Fruit fly (Drosophila melanogaster) whole organism, prepupa: ENCODE results near the gene CG8135.

Experiments used
- Blimp-1 ChIP-seq: fragments of 200-800 bp; sonication (Bioruptor generic); optimal IDR thresholded peaks from 3 replicates; lab custom pipeline; 2017; ENCODE audit warnings: missing biosample characterization, missing genetic modification characterization, mild to moderate bottlenecking, moderate library complexity, missing genetic modification reagents
- CG10669 ChIP-seq: fragments of 200-800 bp; sonication (Bioruptor generic); optimal IDR thresholded peaks from 3 replicates; lab custom pipeline; 2018; ENCODE audit warnings: missing biosample characterization, mild to moderate bottlenecking, missing genetic modification characterization, moderate library complexity
- CG11294 ChIP-seq: fragments of 200-800 bp; sonication (Bioruptor generic); IDR thresholded peaks from 2 replicates; pipeline ENCODE4 v1.3.6; 2022; ENCODE audit warnings: missing biosample characterization, missing genetic modification characterization
- CG11762 ChIP-seq: fragments of 200-800 bp; sonication (Bioruptor generic); optimal IDR thresholded peaks from 3 replicates; lab custom pipeline; 2016; ENCODE audit warnings: missing biosample characterization, missing genetic modification characterization; ENCODE audit not compliant: insufficient read depth
- CG1621 ChIP-seq: fragments of 200-800 bp; sonication (Bioruptor generic); optimal IDR thresholded peaks from 3 replicates; lab custom pipeline; 2018; ENCODE audit warnings: missing biosample characterization, mild to moderate bottlenecking, missing genetic modification characterization
- CG16779 ChIP-seq: fragments of 200-800 bp; sonication (Bioruptor generic); optimal IDR thresholded peaks from 3 replicates; lab custom pipeline; 2017; ENCODE audit warnings: missing biosample characterization, mild to moderate bottlenecking, missing genetic modification characterization
- CG3032 ChIP-seq: fragments of 200-800 bp; optimal IDR thresholded peaks from 2 replicates; lab custom pipeline; 2019; ENCODE audit warnings: missing biosample characterization, mild to moderate bottlenecking, missing genetic modification characterization, moderate library complexity
- CG32006 ChIP-seq: fragments of 200-800 bp; sonication (Bioruptor generic); optimal IDR thresholded peaks from 3 replicates; lab custom pipeline; 2017; ENCODE audit warnings: missing biosample characterization, mild to moderate bottlenecking, missing genetic modification characterization
- CG34406 ChIP-seq: fragments of 200-800 bp; sonication (Bioruptor generic); optimal IDR thresholded peaks from 3 replicates; lab custom pipeline; 2016; ENCODE audit warnings: missing biosample characterization, missing genetic modification characterization
- CG3919 ChIP-seq: fragments of 200-800 bp; sonication (Bioruptor generic); optimal IDR thresholded peaks from 3 replicates; lab custom pipeline; 2016; ENCODE audit warnings: missing biosample characterization, missing genetic modification characterization
- CG4318 ChIP-seq: fragments of 200-800 bp; sonication (Bioruptor generic); optimal IDR thresholded peaks from 3 replicates; lab custom pipeline; 2017; ENCODE audit warnings: missing biosample characterization, mild to moderate bottlenecking, missing genetic modification characterization
- CG6163 ChIP-seq: fragments of 200-800 bp; sonication (Bioruptor generic); IDR thresholded peaks from 3 replicates; pipeline ENCODE4 v1.3.6; 2022; ENCODE audit warnings: missing biosample characterization, missing genetic modification characterization
- CG6276 ChIP-seq: fragments of 200-800 bp; sonication (Bioruptor generic); optimal IDR thresholded peaks from 2 replicates; lab custom pipeline; 2017; ENCODE audit warnings: missing biosample characterization, mild to moderate bottlenecking, missing genetic modification characterization
- CG6792 ChIP-seq: fragments of 200-800 bp; sonication (Bioruptor generic); optimal IDR thresholded peaks from 3 replicates; lab custom pipeline; 2016; ENCODE audit warnings: missing biosample characterization, missing genetic modification characterization
- CG6854 ChIP-seq: fragments of 200-800 bp; sonication (Bioruptor generic); optimal IDR thresholded peaks from 2 replicates; lab custom pipeline; 2017; ENCODE audit warnings: missing biosample characterization, mild to moderate bottlenecking, missing genetic modification characterization
- CG8119 ChIP-seq: fragments of 200-800 bp; sonication (Bioruptor generic); IDR thresholded peaks from 3 replicates; pipeline ENCODE4 v1.3.6; 2022; ENCODE audit warnings: missing biosample characterization, missing genetic modification characterization
- Eip75B ChIP-seq: fragments of 200-800 bp; sonication (Bioruptor generic); optimal IDR thresholded peaks from 3 replicates; lab custom pipeline; 2016; ENCODE audit warnings: missing biosample characterization, missing genetic modification characterization
- Eip78C ChIP-seq: fragments of 200-800 bp; sonication (Bioruptor generic); peaks from one replicate; lab custom pipeline; 2016; ENCODE audit warnings: missing biosample characterization, missing genetic modification characterization
- Eip93F ChIP-seq: fragments of 200-800 bp; sonication (Bioruptor generic); optimal IDR thresholded peaks from 2 replicates; lab custom pipeline; 2016; ENCODE audit warnings: missing biosample characterization, mild to moderate bottlenecking, missing genetic modification characterization
- Ets21C ChIP-seq: fragments of 200-800 bp; sonication (Bioruptor generic); optimal IDR thresholded peaks from 3 replicates; lab custom pipeline; 2016; ENCODE audit warnings: missing biosample characterization, missing genetic modification characterization
- Gug ChIP-seq: fragments of 200-800 bp; sonication (Bioruptor generic); IDR thresholded peaks from 2 replicates; pipeline ENCODE4 v1.3.6; 2022; ENCODE audit warnings: missing biosample characterization, missing genetic modification characterization
- Hr38 ChIP-seq: sonication (Bioruptor generic); optimal IDR thresholded peaks from 2 replicates; lab custom pipeline; 2016; ENCODE audit warnings: missing biosample characterization, missing genetic modification characterization
- Hr4 ChIP-seq: fragments of 200-800 bp; sonication (Bioruptor generic); optimal IDR thresholded peaks from 3 replicates; lab custom pipeline; 2016; ENCODE audit warnings: missing biosample characterization, missing genetic modification characterization
- Lpt ChIP-seq: fragments of 200-800 bp; sonication (Bioruptor generic); optimal IDR thresholded peaks from 3 replicates; lab custom pipeline; 2016; ENCODE audit warnings: missing biosample characterization, missing genetic modification characterization
- Smox ChIP-seq: fragments of 200-800 bp; sonication (Bioruptor generic); optimal IDR thresholded peaks from 3 replicates; lab custom pipeline; 2016; ENCODE audit warnings: missing biosample characterization, missing genetic modification characterization
- Sox102F ChIP-seq: fragments of 200-800 bp; sonication (Bioruptor generic); optimal IDR thresholded peaks from 2 replicates; lab custom pipeline; 2016; ENCODE audit warnings: missing biosample characterization, mild to moderate bottlenecking, missing genetic modification characterization
- achi ChIP-seq: fragments of 200-800 bp; sonication (Bioruptor generic); optimal IDR thresholded peaks from 3 replicates; lab custom pipeline; 2016; ENCODE audit warnings: missing biosample characterization, missing genetic modification characterization
- acj6 ChIP-seq: fragments of 200-800 bp; sonication (Bioruptor generic); optimal IDR thresholded peaks from 3 replicates; lab custom pipeline; 2016; ENCODE audit warnings: missing biosample characterization, missing genetic modification characterization
- dac ChIP-seq: fragments of 200-800 bp; sonication (Bioruptor generic); optimal IDR thresholded peaks from 2 replicates; lab custom pipeline; 2017; ENCODE audit warnings: missing biosample characterization, mild to moderate bottlenecking, missing genetic modification characterization
- dsx ChIP-seq: fragments of 200-800 bp; optimal IDR thresholded peaks from 3 replicates; lab custom pipeline; 2019; ENCODE audit warnings: missing biosample characterization, mild to moderate bottlenecking, missing genetic modification characterization, moderate library complexity; ENCODE audit not compliant: poor library complexity, severe bottlenecking
- esn ChIP-seq: fragments of 200-800 bp; sonication (Bioruptor generic); optimal IDR thresholded peaks from 2 replicates; lab custom pipeline; 2016; ENCODE audit warnings: missing biosample characterization, mild to moderate bottlenecking, missing genetic modification characterization, moderate library complexity
- fd59A ChIP-seq: fragments of 200-800 bp; sonication (Bioruptor generic); optimal IDR thresholded peaks from 2 replicates; lab custom pipeline; 2017; ENCODE audit warnings: missing biosample characterization, mild to moderate bottlenecking, missing genetic modification characterization, missing genetic modification reagents
- fkh ChIP-seq: fragments of 200-800 bp; sonication (Bioruptor generic); optimal IDR thresholded peaks from 3 replicates; lab custom pipeline; 2017; ENCODE audit warnings: missing biosample characterization, mild to moderate bottlenecking, missing genetic modification characterization, moderate library complexity
- lz ChIP-seq: fragments of 200-800 bp; sonication (Bioruptor generic); optimal IDR thresholded peaks from 3 replicates; lab custom pipeline; 2016; ENCODE audit warnings: missing biosample characterization, missing genetic modification characterization
- net ChIP-seq: fragments of 200-800 bp; sonication (Bioruptor generic); optimal IDR thresholded peaks from 3 replicates; lab custom pipeline; 2016; ENCODE audit warnings: missing biosample characterization, missing genetic modification characterization
- pdm3 ChIP-seq: fragments of 200-800 bp; sonication (Bioruptor generic); optimal IDR thresholded peaks from 3 replicates; lab custom pipeline; 2016; ENCODE audit warnings: missing biosample characterization, missing genetic modification characterization
- salr ChIP-seq, 2 experiments: fragments of 200-800 bp; sonication (Bioruptor generic); optimal IDR thresholded peaks; 3 replicates each; lab custom pipeline; 2016 to 2018; ENCODE audit warnings: missing biosample characterization in 2 of 2, missing genetic modification characterization in 2 of 2, mild to moderate bottlenecking in 1 of 2
- spab ChIP-seq: fragments of 200-800 bp; sonication (Bioruptor generic); optimal IDR thresholded peaks from 2 replicates; lab custom pipeline; 2017; ENCODE audit warnings: missing biosample characterization, mild to moderate bottlenecking, missing genetic modification characterization, missing genetic modification reagents
- svp ChIP-seq: fragments of 200-800 bp; sonication (Bioruptor generic); peaks from one replicate; lab custom pipeline; 2016; ENCODE audit warnings: missing biosample characterization, missing genetic modification characterization
- vri ChIP-seq: fragments of 200-800 bp; sonication (Bioruptor generic); optimal IDR thresholded peaks from 3 replicates; lab custom pipeline; 2016; ENCODE audit warnings: missing biosample characterization, mild to moderate bottlenecking, missing genetic modification characterization

Gene CG8135

DNA sequence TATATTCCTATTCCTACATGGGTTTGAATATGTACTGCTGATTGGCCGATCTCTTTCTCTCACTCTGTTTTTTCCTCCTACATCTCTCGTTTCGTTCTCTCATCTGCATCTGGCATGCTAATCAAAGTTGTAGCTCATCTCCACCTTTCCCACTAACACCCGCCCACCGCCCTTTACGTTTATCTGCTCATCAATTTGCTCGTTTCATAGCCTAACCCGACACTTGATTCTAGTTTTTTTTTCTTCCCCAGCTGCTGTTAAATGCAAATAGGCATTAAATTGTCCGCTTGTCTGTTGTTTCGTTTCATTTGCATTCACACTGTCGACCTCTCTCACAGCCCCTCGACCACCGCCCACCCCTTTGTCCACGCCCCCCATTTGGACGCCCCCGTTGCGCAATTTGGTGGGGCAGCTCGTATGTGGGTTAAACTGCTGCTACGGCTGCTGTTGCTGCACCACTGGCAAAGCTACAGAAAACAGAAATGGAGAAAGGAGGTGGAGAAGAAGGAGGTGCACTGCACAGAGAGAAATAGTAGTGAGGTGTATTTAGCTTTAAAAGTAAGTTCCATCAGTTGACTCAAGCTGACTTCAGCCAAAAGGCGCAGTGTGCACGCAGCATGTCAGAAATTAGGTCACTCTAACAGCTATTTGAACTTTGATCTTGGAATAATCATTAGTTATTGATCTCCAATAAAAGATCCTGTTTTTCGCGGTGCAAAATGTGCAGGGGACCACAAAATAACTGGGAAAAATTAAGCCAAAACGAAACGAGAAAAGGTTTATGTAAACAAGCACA is 16.5 kb downstream of the CG8135 start (continued):
- TF ChIP-seq CG6792, result peak; percentile 23
- peak in 1 of 2 experiments; percentile 14 for TF ChIP-seq salr (GFP tag; optimal IDR thresholded peaks at IDR 0.05; lab: Kevin White, UChicago)
- peak; percentile 28 for TF ChIP-seq acj6 (GFP tag; lab: Kevin White, UChicago)
- TF ChIP-seq net (GFP tag; lab: Kevin White, UChicago), result peak; percentile 46
- peak; percentile 58 for TF ChIP-seq CG6276
- TF ChIP-seq Eip75B (GFP tag; lab: Kevin White, UChicago), result peak; percentile 31
- TF ChIP-seq, all 60 proteins: peak for 34

DNA sequence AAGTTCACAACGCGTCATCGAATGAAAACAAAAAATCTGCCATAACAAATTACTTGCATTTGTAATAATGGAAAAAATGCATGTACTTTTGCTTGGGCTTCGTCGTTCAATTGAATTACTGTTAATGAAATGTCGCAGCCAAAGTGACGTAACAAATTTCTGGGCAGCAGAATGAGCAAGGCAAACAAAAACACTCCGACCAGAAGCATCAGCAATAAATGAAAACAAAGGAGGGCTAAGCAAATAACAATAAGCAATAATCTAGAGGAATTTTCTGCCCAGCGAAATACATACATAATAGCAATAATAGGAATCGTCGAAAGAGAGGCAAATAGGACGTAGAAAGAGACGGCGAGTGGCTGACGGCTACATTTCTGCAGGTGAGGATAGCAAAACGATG is 18.2 kb downstream of the CG8135 start:
- TF ChIP-seq CG34406 (GFP tag; lab: Kevin White, UChicago), result no peak
- peak; percentile 27 for TF ChIP-seq vri
- TF ChIP-seq CG16779 (tag; lab: Kevin White, UChicago), result peak; percentile 14
- peak; percentile 54 for TF ChIP-seq Eip78C (GFP tag; lab: Kevin White, UChicago)

DNA sequence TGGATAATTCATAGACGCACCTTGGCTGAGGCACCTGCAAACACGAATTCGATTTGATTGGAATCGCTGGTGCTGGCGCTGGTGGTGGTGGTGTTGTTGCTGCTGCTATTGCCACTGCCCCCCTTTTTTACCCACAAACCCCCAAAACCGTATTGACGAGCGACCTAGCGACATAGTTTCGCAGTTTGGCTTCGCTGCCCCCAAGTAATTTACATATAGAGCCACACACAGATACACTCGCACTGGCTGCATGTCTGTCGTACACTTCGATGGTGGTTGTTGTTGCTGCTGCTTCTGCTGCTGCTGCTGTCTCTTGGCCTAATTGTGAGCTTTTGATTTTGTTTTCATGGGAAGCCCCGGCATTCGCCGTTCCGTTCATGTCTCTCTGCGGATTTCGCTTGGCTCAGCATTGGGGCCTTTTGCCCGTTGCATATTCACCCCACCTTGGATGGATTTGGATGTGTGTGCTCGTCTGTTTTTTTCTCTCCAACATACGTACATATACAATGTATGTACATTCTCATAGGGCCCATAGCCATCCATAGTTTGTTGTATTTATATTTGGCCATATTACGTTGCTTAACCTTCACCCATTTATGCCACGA is 20.0 kb downstream of the CG8135 start:
- TF ChIP-seq CG8119 (GFP tag; lab: Robert Waterston, UW) (0 out of 3 replicates have a peak, but pooled peaks have one; percentile 21), dsx (GFP tag; lab: Kevin White, UChicago) (no peak), Ets21C (GFP tag; lab: Kevin White, UChicago) (no peak), Lpt (GFP tag; lab: Kevin White, UChicago) (no peak), Eip93F (GFP tag; lab: Kevin White, UChicago) (no peak)
- TF ChIP-seq, all 60 proteins: peak for 1

DNA sequence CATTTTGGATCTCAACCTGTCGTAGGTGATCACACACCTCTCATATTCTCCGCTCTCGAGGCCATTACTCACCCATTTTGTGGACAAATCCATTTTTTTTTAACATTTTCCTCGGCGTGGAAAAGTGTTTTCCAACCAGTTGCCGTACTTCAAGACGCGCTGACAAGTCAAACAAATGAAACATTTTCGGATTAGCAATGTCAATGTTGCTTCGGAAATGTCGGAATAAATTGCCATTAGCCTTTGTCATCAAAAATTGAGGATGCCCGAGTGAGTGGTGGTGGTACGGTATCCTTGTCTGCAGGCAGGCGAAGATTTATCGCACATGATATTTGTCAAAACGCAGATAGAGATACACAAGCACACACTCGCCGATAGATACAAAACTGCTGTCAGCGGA is 23.1 kb downstream of the CG8135 start:
- no peak for TF ChIP-seq Eip93F (GFP tag; lab: Kevin White, UChicago)
- TF ChIP-seq CG11294 (GFP tag; lab: Robert Waterston, UW), result no peak
- TF ChIP-seq Eip75B (GFP tag; lab: Kevin White, UChicago), result no peak
- TF ChIP-seq fkh (GFP tag; lab: Kevin White, UChicago), result peak; percentile 61

DNA sequence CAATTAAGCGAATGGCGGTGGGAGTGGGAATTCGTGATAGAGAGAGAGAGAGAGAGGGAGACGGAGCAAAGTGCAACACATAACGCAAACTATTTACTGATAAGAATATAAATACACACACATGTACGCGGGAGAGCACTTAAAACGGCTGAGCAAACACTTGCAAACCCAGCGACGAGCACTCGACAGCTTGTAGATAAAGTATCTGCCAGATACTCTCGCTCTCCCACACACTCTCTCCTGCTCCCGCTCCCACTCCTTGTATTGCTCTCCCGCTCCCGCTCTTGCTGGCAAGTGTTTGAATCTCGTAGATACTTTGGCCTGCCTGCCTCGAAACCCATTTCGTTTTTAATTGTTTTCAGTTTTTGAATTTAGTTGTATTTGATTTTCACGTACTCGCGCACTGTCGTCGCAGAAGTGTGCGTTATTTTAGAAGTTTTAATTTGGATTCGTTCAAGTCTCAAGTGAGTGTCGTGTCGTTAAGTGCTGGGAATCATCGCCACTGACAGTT is 24.1 kb downstream of the CG8135 start:
- TF ChIP-seq CG6163 (GFP tag; lab: Robert Waterston, UW) (peak; percentile 88), Gug (GFP tag; lab: Robert Waterston, UW) (0 out of 2 replicates have a peak, but pooled peaks have one; percentile 20), pdm3 (GFP tag; lab: Kevin White, UChicago) (no peak), salr (GFP tag; optimal IDR thresholded peaks at IDR 0.05; lab: Kevin White, UChicago) (peak in 1 of 2 experiments; percentile 50), CG6854 (GFP tag; lab: Kevin White, UChicago) (peak; percentile 74), lz (GFP tag; lab: Kevin White, UChicago) (no peak), dsx (GFP tag; lab: Kevin White, UChicago) (peak; percentile 20), Smox (GFP tag; lab: Kevin White, UChicago) (no peak), CG6792 (no peak), Sox102F (GFP tag; lab: Kevin White, UChicago) (peak; percentile 41), Hr38 (GFP tag; lab: Kevin White, UChicago) (no peak), CG32006 (peak; percentile 21), dac (GFP tag; lab: Kevin White, UChicago) (peak; percentile 11), fd59A (GFP tag; lab: Kevin White, UChicago) (no peak), CG3919 (GFP tag; lab: Kevin White, UChicago) (peak; percentile 53), Blimp-1 (no peak), svp (GFP tag; lab: Kevin White, UChicago) (peak; percentile 83), CG11762 (GFP tag; lab: Kevin White, UChicago) (peak; percentile 51), Hr4 (GFP tag; lab: Kevin White, UChicago) (no peak), CG8119 (GFP tag; lab: Robert Waterston, UW) (peak; percentile 71; the same call in 2 of the 3 replicates), CG4318 (GFP tag; lab: Kevin White, UChicago) (no peak), CG10669 (peak; percentile 28), esn (GFP tag; lab: Kevin White, UChicago) (peak; percentile 1), CG1621 (tag; lab: Kevin White, UChicago) (peak; percentile 56), achi (GFP tag; lab: Kevin White, UChicago) (peak; percentile 50), Ets21C (GFP tag; lab: Kevin White, UChicago) (no peak), CG3032 (no peak), spab (GFP tag; lab: Kevin White, UChicago) (peak; percentile 53)
